Worm (Caenorhabditis elegans) whole organism, midembryonic: ENCODE measurements around the gene mbk-2.

Source experiments
- klf-2 ChIP-seq: fragments of 200-800 bp; sonication (Bioruptor generic); conservative IDR thresholded peaks from 2 replicates; pipeline ENCODE4 v1.3.6; 2022; ENCODE audit warnings: missing genetic modification reagents, missing genetic modification characterization, missing compliant biosample characterization
- tab-1 ChIP-seq: fragments of 200-800 bp; sonication (Bioruptor generic); IDR thresholded peaks from 2 replicates; pipeline ENCODE4 v1.3.6; 2022; ENCODE audit warnings: missing genetic modification characterization, missing compliant biosample characterization

DNA sequence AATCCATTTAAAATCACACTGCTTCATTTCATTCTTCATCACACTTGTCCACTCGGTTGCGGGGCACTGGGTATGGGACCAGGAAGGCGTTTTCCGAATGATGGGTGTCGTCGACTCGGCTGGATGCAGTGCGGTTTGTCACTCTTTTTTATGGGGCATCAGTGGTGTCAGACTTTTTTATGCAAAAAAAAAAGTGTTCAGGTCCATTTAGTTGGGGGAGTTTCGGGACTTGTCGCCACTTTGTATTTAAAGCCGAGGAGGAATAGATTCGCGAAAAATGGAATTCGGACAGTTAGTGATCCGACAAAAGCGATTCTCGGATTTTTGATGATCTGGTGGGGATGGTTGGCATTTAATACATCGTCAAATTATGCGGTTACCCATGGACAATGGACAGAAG is 36.0 kb downstream of the mbk-2 start:
- TF ChIP-seq klf-2 (GFP tag; lab: Robert Waterston, UW) (no peak), tab-1 (GFP tag; lab: Robert Waterston, UW) (no peak)
